Fruit fly (Drosophila melanogaster): ENCODE measurements around the gene Hn.

The Hn gene

dm6 chr3L:7718561-7719417 lies 41.5 kb upstream of the Hn start, which contains the start of gene Mcad (continued):
- no peak for TF ChIP-seq jim (GFP tag; optimal IDR thresholded peaks at IDR 0.05)
- TF ChIP-seq Sp1 (GFP tag; optimal IDR thresholded peaks at IDR 0.05): peak; percentile 95
- TF ChIP-seq rgr (GFP tag; optimal IDR thresholded peaks at IDR 0.05): peak; percentile 97
- peak; percentile 96 for TF ChIP-seq CrebA (GFP tag; optimal IDR thresholded peaks at IDR 0.05; ENCODE audit: borderline replicate concordance)
- peak; percentile 97 for TF ChIP-seq OdsH (GFP tag; optimal IDR thresholded peaks at IDR 0.05)
- peak; percentile 91 for TF ChIP-seq woc (GFP tag; optimal IDR thresholded peaks at IDR 0.05)
- peak; percentile 95 for TF ChIP-seq sage (GFP tag; optimal IDR thresholded peaks at IDR 0.05)
- TF ChIP-seq Myc (optimal IDR thresholded peaks at IDR 0.05): peak; percentile 69
- TF ChIP-seq brk (GFP tag; optimal IDR thresholded peaks at IDR 0.05): peak; percentile 96
- peak; percentile 50 for TF ChIP-seq Dif (GFP tag; optimal IDR thresholded peaks at IDR 0.05; ENCODE audit: partially characterized antibody)
- peak; percentile 28 for TF ChIP-seq Hr83 (GFP tag; optimal IDR thresholded peaks at IDR 0.05; ENCODE audit: poor library complexity, severe bottlenecking)

DNA sequence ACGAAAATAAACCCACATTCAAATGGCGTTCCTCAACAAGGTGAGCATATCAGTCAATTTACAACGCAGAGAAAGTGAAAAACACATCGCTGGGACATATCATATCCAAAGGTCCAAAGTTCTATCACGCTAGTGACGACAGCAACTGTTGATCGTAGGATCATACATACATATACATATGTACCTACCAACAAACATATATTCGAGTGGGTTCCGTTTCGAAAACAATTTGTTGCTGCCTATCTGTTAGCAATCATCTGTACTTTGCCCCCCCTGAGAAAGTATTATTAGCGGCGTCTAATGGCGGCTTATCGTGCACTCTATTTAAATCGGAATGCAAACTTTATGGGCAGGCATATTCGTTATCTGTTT lies 40.8 kb upstream of the Hn start:
- TF ChIP-seq lola (GFP tag; optimal IDR thresholded peaks at IDR 0.05) (no peak), Abd-B (GFP tag; optimal IDR thresholded peaks at IDR 0.05) (no peak), CG9705 (GFP tag; optimal IDR thresholded peaks at IDR 0.05) (no peak), Sp1 (GFP tag; optimal IDR thresholded peaks at IDR 0.05) (no peak), brk (GFP tag; optimal IDR thresholded peaks at IDR 0.05) (no peak), Vsx2 (GFP tag; optimal IDR thresholded peaks at IDR 0.05; ENCODE audit: partially characterized antibody) (no peak), dsf (GFP tag; optimal IDR thresholded peaks at IDR 0.05; ENCODE audit: borderline replicate concordance) (no peak), Hnf4 (GFP tag; optimal IDR thresholded peaks at IDR 0.05) (peak; percentile 76), ey (GFP tag; optimal IDR thresholded peaks at IDR 0.05) (no peak)

dm6 chr3L:7721527-7721926 lies 38.7 kb upstream of the Hn start:
- TF ChIP-seq Hnf4 (GFP tag; optimal IDR thresholded peaks at IDR 0.05) (peak; percentile 37), dmrt93B (GFP tag; optimal IDR thresholded peaks at IDR 0.05) (no peak), brk (GFP tag; optimal IDR thresholded peaks at IDR 0.05) (no peak), sv (GFP tag; optimal IDR thresholded peaks at IDR 0.05) (no peak), h (GFP tag; optimal IDR thresholded peaks at IDR 0.05) (peak; percentile 30), OdsH (GFP tag; optimal IDR thresholded peaks at IDR 0.05) (no peak), psq (GFP tag; optimal IDR thresholded peaks at IDR 0.05) (no peak), Rel (GFP tag; optimal IDR thresholded peaks at IDR 0.05) (no peak), Rel (tag; optimal IDR thresholded peaks at IDR 0.05) (no peak), Abd-B (GFP tag; optimal IDR thresholded peaks at IDR 0.05) (no peak), Hr83 (GFP tag; optimal IDR thresholded peaks at IDR 0.05; ENCODE audit: poor library complexity, severe bottlenecking) (no peak), rgr (GFP tag; optimal IDR thresholded peaks at IDR 0.05) (no peak), br (GFP tag; optimal IDR thresholded peaks at IDR 0.05) (peak; percentile 54), GATAd (GFP tag; optimal IDR thresholded peaks at IDR 0.05) (no peak), Sp1 (GFP tag; optimal IDR thresholded peaks at IDR 0.05) (no peak), usp (GFP tag; optimal IDR thresholded peaks at IDR 0.05) (no peak), HLH106 (tag; optimal IDR thresholded peaks at IDR 0.05) (no peak), Vsx2 (GFP tag; optimal IDR thresholded peaks at IDR 0.05; ENCODE audit: partially characterized antibody) (no peak)

dm6 chr3L:7726285-7726684 lies 34.0 kb upstream of the Hn start, which contains the start of gene CG7457:
Gene CG7457, minus strand, starts transcription at chr3L:7726473.
- TF ChIP-seq tai (GFP tag; optimal IDR thresholded peaks at IDR 0.05) (no peak), psq (GFP tag; optimal IDR thresholded peaks at IDR 0.05) (no peak), Hnf4 (GFP tag; optimal IDR thresholded peaks at IDR 0.05) (no peak), Dif (GFP tag; optimal IDR thresholded peaks at IDR 0.05; ENCODE audit: partially characterized antibody) (no peak), sage (GFP tag; optimal IDR thresholded peaks at IDR 0.05) (no peak), brk (GFP tag; optimal IDR thresholded peaks at IDR 0.05) (no peak), dl (GFP tag; optimal IDR thresholded peaks at IDR 0.05; ENCODE audit: insufficient read depth in 1 of 2, partially characterized antibody in 2 of 2) (no peak), ey (GFP tag; optimal IDR thresholded peaks at IDR 0.05) (no peak), h (GFP tag; optimal IDR thresholded peaks at IDR 0.05) (no peak), Myc (optimal IDR thresholded peaks at IDR 0.05) (no peak), fru (GFP tag; optimal IDR thresholded peaks at IDR 0.05) (no peak), Hr78 (GFP tag; optimal IDR thresholded peaks at IDR 0.05) (no peak), CrebA (GFP tag; optimal IDR thresholded peaks at IDR 0.05; ENCODE audit: borderline replicate concordance) (no peak), dmrt93B (GFP tag; optimal IDR thresholded peaks at IDR 0.05) (no peak), pan (optimal IDR thresholded peaks at IDR 0.05) (no peak), Hr83 (GFP tag; optimal IDR thresholded peaks at IDR 0.05; ENCODE audit: poor library complexity, severe bottlenecking) (no peak), Rel (GFP tag; optimal IDR thresholded peaks at IDR 0.05) (no peak), Rel (tag; optimal IDR thresholded peaks at IDR 0.05) (no peak), CG9705 (GFP tag; optimal IDR thresholded peaks at IDR 0.05) (no peak), br (GFP tag; optimal IDR thresholded peaks at IDR 0.05) (no peak), foxo (GFP tag; optimal IDR thresholded peaks at IDR 0.05) (no peak)

Data from whole organism, wandering third instar larva.